Worm (Caenorhabditis elegans) whole organism, midembryonic: ENCODE measurements around the gene ttll-5.

Source experiments
- T22C8.4 ChIP-seq: fragments of 200-800 bp; sonication (Bioruptor generic); IDR thresholded peaks from 2 replicates; pipeline ENCODE4 v1.3.6; 2022; ENCODE audit warnings: missing genetic modification characterization, missing compliant biosample characterization
- cog-1 ChIP-seq: sonication (generic microtip); optimal IDR thresholded peaks from 2 replicates; lab custom pipeline; 2016; ENCODE audit warnings: missing genetic modification characterization, missing compliant biosample characterization
- flt-1 ChIP-seq: fragments of 200-800 bp; sonication (Bioruptor generic); IDR thresholded peaks from 2 replicates; pipeline ENCODE4 v1.3.6; 2022; ENCODE audit warnings: missing genetic modification characterization, missing compliant biosample characterization
- klf-2 ChIP-seq: fragments of 200-800 bp; sonication (Bioruptor generic); conservative IDR thresholded peaks from 2 replicates; pipeline ENCODE4 v1.3.6; 2022; ENCODE audit warnings: missing genetic modification reagents, missing genetic modification characterization, missing compliant biosample characterization
- med-1 ChIP-seq: sonication (generic microtip); optimal IDR thresholded peaks from 2 replicates; lab custom pipeline; 2017; ENCODE audit warnings: missing genetic modification characterization, mild to moderate bottlenecking, missing compliant biosample characterization, antibody characterized with exemption, missing genetic modification reagents; ENCODE audit not compliant: insufficient read depth
- ref-1 ChIP-seq: fragments of 200-800 bp; sonication (Bioruptor generic); conservative IDR thresholded peaks from 2 replicates; pipeline ENCODE4 v1.3.6; 2022; ENCODE audit warnings: missing genetic modification reagents, missing genetic modification characterization, missing compliant biosample characterization
- tab-1 ChIP-seq: fragments of 200-800 bp; sonication (Bioruptor generic); IDR thresholded peaks from 2 replicates; pipeline ENCODE4 v1.3.6; 2022; ENCODE audit warnings: missing genetic modification characterization, missing compliant biosample characterization
- ztf-23 ChIP-seq: fragments of 200-800 bp; sonication (Bioruptor generic); IDR thresholded peaks from 2 replicates; pipeline ENCODE4 v1.3.6; 2022; ENCODE audit warnings: missing genetic modification reagents, missing genetic modification characterization, missing compliant biosample characterization
- ztf-29 ChIP-seq: fragments of 200-800 bp; sonication (Bioruptor generic); IDR thresholded peaks from 2 replicates; pipeline ENCODE4 v1.3.6; 2022; ENCODE audit warnings: missing genetic modification reagents, missing genetic modification characterization, missing compliant biosample characterization

DNA sequence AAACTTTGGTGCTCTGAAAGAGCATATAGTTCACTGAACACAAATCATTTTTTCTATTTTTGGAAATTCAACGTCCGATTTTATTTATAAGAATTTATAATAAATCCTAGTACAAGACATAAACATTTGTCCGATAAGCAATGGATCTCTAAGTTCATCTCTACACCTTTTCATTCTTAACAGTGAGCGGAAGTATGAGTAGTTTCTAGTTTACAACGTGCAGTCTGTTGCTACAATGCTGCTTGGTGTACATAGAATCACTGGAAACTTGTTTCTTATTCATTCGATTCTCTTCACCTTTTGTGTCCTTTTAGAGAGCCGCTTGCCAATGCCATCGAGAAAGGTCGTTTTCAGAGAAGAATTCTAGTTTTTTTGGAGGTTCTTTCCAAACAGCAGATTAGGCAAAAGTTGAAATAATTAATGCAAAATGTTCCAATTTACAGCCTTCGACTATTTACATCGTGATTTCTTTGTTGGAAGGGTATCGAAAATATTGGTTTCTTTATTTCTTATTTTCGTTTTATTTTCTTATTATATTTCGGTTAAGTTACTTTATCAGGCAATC, 18.1 kb downstream of the ttll-5 start:
- TF ChIP-seq flt-1 (GFP tag; lab: Robert Waterston, UW) (no peak), ref-1 (GFP tag; lab: Robert Waterston, UW) (no peak), cog-1 (tag; lab: Kevin White, UChicago) (no peak), med-1 (GFP tag; lab: Kevin White, UChicago) (no peak), ztf-23 (no peak), tab-1 (no peak), T22C8.4 (GFP tag; lab: Robert Waterston, UW) (no peak), ztf-29 (GFP tag; lab: Robert Waterston, UW) (no peak), klf-2 (GFP tag; lab: Robert Waterston, UW) (no peak)
